Worm (Caenorhabditis elegans): Measurements from ENCODE around the gene thn-2.

DNA sequence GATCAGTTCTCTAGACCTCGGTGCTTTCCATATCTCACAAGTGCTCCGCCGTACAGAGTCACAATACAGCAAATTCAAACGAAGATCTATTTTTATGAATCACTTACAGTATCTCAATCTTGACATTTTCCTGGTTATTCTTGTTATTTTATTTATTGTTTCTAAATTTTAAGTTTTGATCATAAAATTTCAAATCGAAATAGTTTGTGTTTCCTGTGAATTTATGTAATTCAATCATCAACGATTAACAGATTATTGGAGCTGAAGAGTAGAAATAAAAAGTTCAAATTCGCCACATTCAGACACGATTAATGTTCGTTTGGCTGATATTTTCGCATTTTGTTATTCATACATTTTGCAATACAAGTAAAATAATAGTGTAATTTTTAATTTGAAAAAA lies 49.4 kb downstream of the thn-2 start, which contains the start of gene clec-184:
- no peak for TF ChIP-seq mab-5 (tag; optimal IDR thresholded peaks at IDR 0.05)
- no peak for TF ChIP-seq snpc-4 (tag; optimal IDR thresholded peaks at IDR 0.05)
- TF ChIP-seq mep-1 (tag; optimal IDR thresholded peaks at IDR 0.05), result no peak
- TF ChIP-seq lsy-2 (tag; optimal IDR thresholded peaks at IDR 0.05), result no peak
- no peak for TF ChIP-seq tbx-8 (GFP tag; optimal IDR thresholded peaks at IDR 0.05)
- no peak for TF ChIP-seq unc-62 (GFP tag; optimal IDR thresholded peaks at IDR 0.05)
- TF ChIP-seq ham-2 (GFP tag; optimal IDR thresholded peaks at IDR 0.05), result no peak
- no peak for TF ChIP-seq ztf-11 (tag; optimal IDR thresholded peaks at IDR 0.05)
- no peak for TF ChIP-seq drap-1 (GFP tag; optimal IDR thresholded peaks at IDR 0.05)

Measured in whole organism, mixed stage, embryonic.